Fruit fly (Drosophila melanogaster) whole organism, prepupa: Measurements from ENCODE around the gene TSG101.
A peak's percentile ranks its signal among the peaks of the same experiment; 100 is the strongest.

Source experiments
- Blimp-1 ChIP-seq: fragments of 200-800 bp; sonication (Bioruptor generic); optimal IDR thresholded peaks from 3 replicates; lab custom pipeline; 2017; ENCODE audit warnings: missing biosample characterization, missing genetic modification characterization, mild to moderate bottlenecking, moderate library complexity, missing genetic modification reagents
- CG10669 ChIP-seq: fragments of 200-800 bp; sonication (Bioruptor generic); optimal IDR thresholded peaks from 3 replicates; lab custom pipeline; 2018; ENCODE audit warnings: missing biosample characterization, mild to moderate bottlenecking, missing genetic modification characterization, moderate library complexity
- CG11762 ChIP-seq: fragments of 200-800 bp; sonication (Bioruptor generic); optimal IDR thresholded peaks from 3 replicates; lab custom pipeline; 2016; ENCODE audit warnings: missing biosample characterization, missing genetic modification characterization; ENCODE audit not compliant: insufficient read depth
- CG11902 ChIP-seq: fragments of 200-800 bp; sonication (Bioruptor generic); optimal IDR thresholded peaks from 3 replicates; lab custom pipeline; 2016; ENCODE audit warnings: missing biosample characterization, missing genetic modification characterization
- CG15336 ChIP-seq: fragments of 200-800 bp; sonication (Bioruptor generic); IDR thresholded peaks from 2 replicates; pipeline ENCODE4 v1.3.6; 2022; ENCODE audit warnings: missing biosample characterization, missing genetic modification characterization
- CG1621 ChIP-seq: fragments of 200-800 bp; sonication (Bioruptor generic); optimal IDR thresholded peaks from 3 replicates; lab custom pipeline; 2018; ENCODE audit warnings: missing biosample characterization, mild to moderate bottlenecking, missing genetic modification characterization
- CG16779 ChIP-seq: fragments of 200-800 bp; sonication (Bioruptor generic); optimal IDR thresholded peaks from 3 replicates; lab custom pipeline; 2017; ENCODE audit warnings: missing biosample characterization, mild to moderate bottlenecking, missing genetic modification characterization
- CG3032 ChIP-seq: fragments of 200-800 bp; optimal IDR thresholded peaks from 2 replicates; lab custom pipeline; 2019; ENCODE audit warnings: missing biosample characterization, mild to moderate bottlenecking, missing genetic modification characterization, moderate library complexity
- CG31627 ChIP-seq: fragments of 200-800 bp; sonication (Bioruptor generic); optimal IDR thresholded peaks from 3 replicates; lab custom pipeline; 2016; ENCODE audit warnings: missing biosample characterization, missing genetic modification characterization
- CG32006 ChIP-seq: fragments of 200-800 bp; sonication (Bioruptor generic); optimal IDR thresholded peaks from 3 replicates; lab custom pipeline; 2017; ENCODE audit warnings: missing biosample characterization, mild to moderate bottlenecking, missing genetic modification characterization
- CG34406 ChIP-seq: fragments of 200-800 bp; sonication (Bioruptor generic); optimal IDR thresholded peaks from 3 replicates; lab custom pipeline; 2016; ENCODE audit warnings: missing biosample characterization, missing genetic modification characterization
- CG3919 ChIP-seq: fragments of 200-800 bp; sonication (Bioruptor generic); optimal IDR thresholded peaks from 3 replicates; lab custom pipeline; 2016; ENCODE audit warnings: missing biosample characterization, missing genetic modification characterization
- CG4318 ChIP-seq: fragments of 200-800 bp; sonication (Bioruptor generic); optimal IDR thresholded peaks from 3 replicates; lab custom pipeline; 2017; ENCODE audit warnings: missing biosample characterization, mild to moderate bottlenecking, missing genetic modification characterization
- CG6163 ChIP-seq: fragments of 200-800 bp; sonication (Bioruptor generic); IDR thresholded peaks from 3 replicates; pipeline ENCODE4 v1.3.6; 2022; ENCODE audit warnings: missing biosample characterization, missing genetic modification characterization
- CG6276 ChIP-seq: fragments of 200-800 bp; sonication (Bioruptor generic); optimal IDR thresholded peaks from 2 replicates; lab custom pipeline; 2017; ENCODE audit warnings: missing biosample characterization, mild to moderate bottlenecking, missing genetic modification characterization
- CG6808 ChIP-seq: fragments of 200-800 bp; sonication (Bioruptor generic); optimal IDR thresholded peaks from 3 replicates; lab custom pipeline; 2017; ENCODE audit warnings: missing biosample characterization, missing genetic modification characterization, mild to moderate bottlenecking, moderate library complexity, missing genetic modification reagents
- CG6854 ChIP-seq: fragments of 200-800 bp; sonication (Bioruptor generic); optimal IDR thresholded peaks from 2 replicates; lab custom pipeline; 2017; ENCODE audit warnings: missing biosample characterization, mild to moderate bottlenecking, missing genetic modification characterization
- CG7368 ChIP-seq: fragments of 200-800 bp; sonication (Bioruptor generic); optimal IDR thresholded peaks from 3 replicates; lab custom pipeline; 2016; ENCODE audit warnings: missing biosample characterization, missing genetic modification characterization
- CG8319 ChIP-seq: fragments of 200-800 bp; sonication (Bioruptor generic); optimal IDR thresholded peaks from 3 replicates; lab custom pipeline; 2016; ENCODE audit warnings: missing biosample characterization, missing genetic modification characterization
- CG8632 ChIP-seq: fragments of 200-800 bp; sonication (Bioruptor generic); optimal IDR thresholded peaks from 3 replicates; lab custom pipeline; 2016; ENCODE audit warnings: missing biosample characterization, missing genetic modification characterization
- CG9139 ChIP-seq: fragments of 200-800 bp; sonication (Bioruptor generic); optimal IDR thresholded peaks from 3 replicates; lab custom pipeline; 2017; ENCODE audit warnings: missing biosample characterization, mild to moderate bottlenecking, missing genetic modification characterization
- Eip75B ChIP-seq: fragments of 200-800 bp; sonication (Bioruptor generic); optimal IDR thresholded peaks from 3 replicates; lab custom pipeline; 2016; ENCODE audit warnings: missing biosample characterization, missing genetic modification characterization
- Eip93F ChIP-seq: fragments of 200-800 bp; sonication (Bioruptor generic); optimal IDR thresholded peaks from 2 replicates; lab custom pipeline; 2016; ENCODE audit warnings: missing biosample characterization, mild to moderate bottlenecking, missing genetic modification characterization
- Ets21C ChIP-seq: fragments of 200-800 bp; sonication (Bioruptor generic); optimal IDR thresholded peaks from 3 replicates; lab custom pipeline; 2016; ENCODE audit warnings: missing biosample characterization, missing genetic modification characterization
- Ets96B ChIP-seq: fragments of 200-800 bp; optimal IDR thresholded peaks from 2 replicates; lab custom pipeline; 2019; ENCODE audit warnings: missing biosample characterization, mild to moderate bottlenecking, missing genetic modification characterization, moderate library complexity
- Gug ChIP-seq: fragments of 200-800 bp; sonication (Bioruptor generic); IDR thresholded peaks from 2 replicates; pipeline ENCODE4 v1.3.6; 2022; ENCODE audit warnings: missing biosample characterization, missing genetic modification characterization
- Hr39 ChIP-seq: fragments of 200-800 bp; sonication (Bioruptor generic); optimal IDR thresholded peaks from 2 replicates; lab custom pipeline; 2016; ENCODE audit warnings: missing biosample characterization, missing genetic modification characterization
- Lpt ChIP-seq: fragments of 200-800 bp; sonication (Bioruptor generic); optimal IDR thresholded peaks from 3 replicates; lab custom pipeline; 2016; ENCODE audit warnings: missing biosample characterization, missing genetic modification characterization
- Met ChIP-seq: fragments of 200-800 bp; sonication (Bioruptor generic); optimal IDR thresholded peaks from 3 replicates; lab custom pipeline; 2016; ENCODE audit warnings: missing biosample characterization, missing genetic modification characterization
- OdsH ChIP-seq: fragments of 200-800 bp; sonication (Bioruptor generic); optimal IDR thresholded peaks from 3 replicates; lab custom pipeline; 2016; ENCODE audit warnings: missing biosample characterization, missing genetic modification characterization
- Smox ChIP-seq: fragments of 200-800 bp; sonication (Bioruptor generic); optimal IDR thresholded peaks from 3 replicates; lab custom pipeline; 2016; ENCODE audit warnings: missing biosample characterization, missing genetic modification characterization
- Sox102F ChIP-seq: fragments of 200-800 bp; sonication (Bioruptor generic); optimal IDR thresholded peaks from 2 replicates; lab custom pipeline; 2016; ENCODE audit warnings: missing biosample characterization, mild to moderate bottlenecking, missing genetic modification characterization
- Sox14 ChIP-seq: fragments of 200-800 bp; sonication (Bioruptor generic); optimal IDR thresholded peaks from 3 replicates; lab custom pipeline; 2016; ENCODE audit warnings: missing biosample characterization, missing genetic modification characterization
- Sox15 ChIP-seq: fragments of 200-800 bp; sonication (Bioruptor generic); optimal IDR thresholded peaks from 3 replicates; lab custom pipeline; 2016; ENCODE audit warnings: missing biosample characterization, missing genetic modification characterization
- achi ChIP-seq: fragments of 200-800 bp; sonication (Bioruptor generic); optimal IDR thresholded peaks from 3 replicates; lab custom pipeline; 2016; ENCODE audit warnings: missing biosample characterization, missing genetic modification characterization
- acj6 ChIP-seq: fragments of 200-800 bp; sonication (Bioruptor generic); optimal IDR thresholded peaks from 3 replicates; lab custom pipeline; 2016; ENCODE audit warnings: missing biosample characterization, missing genetic modification characterization
- cyc ChIP-seq: fragments of 200-800 bp; sonication (Bioruptor generic); optimal IDR thresholded peaks from 3 replicates; lab custom pipeline; 2016; ENCODE audit warnings: missing biosample characterization, missing genetic modification characterization
- dac ChIP-seq: fragments of 200-800 bp; sonication (Bioruptor generic); optimal IDR thresholded peaks from 2 replicates; lab custom pipeline; 2017; ENCODE audit warnings: missing biosample characterization, mild to moderate bottlenecking, missing genetic modification characterization
- dsx ChIP-seq: fragments of 200-800 bp; optimal IDR thresholded peaks from 3 replicates; lab custom pipeline; 2019; ENCODE audit warnings: missing biosample characterization, mild to moderate bottlenecking, missing genetic modification characterization, moderate library complexity; ENCODE audit not compliant: poor library complexity, severe bottlenecking
- eg ChIP-seq: fragments of 200-800 bp; sonication (Bioruptor generic); IDR thresholded peaks from 3 replicates; pipeline ENCODE4 v1.3.6; 2022; ENCODE audit warnings: missing biosample characterization, missing genetic modification characterization
- esn ChIP-seq: fragments of 200-800 bp; sonication (Bioruptor generic); optimal IDR thresholded peaks from 2 replicates; lab custom pipeline; 2016; ENCODE audit warnings: missing biosample characterization, mild to moderate bottlenecking, missing genetic modification characterization, moderate library complexity
- fd85E ChIP-seq: fragments of 200-800 bp; sonication (Bioruptor generic); optimal IDR thresholded peaks from 3 replicates; lab custom pipeline; 2016; ENCODE audit warnings: missing biosample characterization, missing genetic modification characterization
- fkh ChIP-seq: fragments of 200-800 bp; sonication (Bioruptor generic); optimal IDR thresholded peaks from 3 replicates; lab custom pipeline; 2017; ENCODE audit warnings: missing biosample characterization, mild to moderate bottlenecking, missing genetic modification characterization, moderate library complexity
- lz ChIP-seq: fragments of 200-800 bp; sonication (Bioruptor generic); optimal IDR thresholded peaks from 3 replicates; lab custom pipeline; 2016; ENCODE audit warnings: missing biosample characterization, missing genetic modification characterization
- net ChIP-seq: fragments of 200-800 bp; sonication (Bioruptor generic); optimal IDR thresholded peaks from 3 replicates; lab custom pipeline; 2016; ENCODE audit warnings: missing biosample characterization, missing genetic modification characterization
- pdm3 ChIP-seq: fragments of 200-800 bp; sonication (Bioruptor generic); optimal IDR thresholded peaks from 3 replicates; lab custom pipeline; 2016; ENCODE audit warnings: missing biosample characterization, missing genetic modification characterization
- salr ChIP-seq, 2 experiments: fragments of 200-800 bp; sonication (Bioruptor generic); optimal IDR thresholded peaks; 3 replicates each; lab custom pipeline; 2016 to 2018; ENCODE audit warnings: missing biosample characterization in 2 of 2, missing genetic modification characterization in 2 of 2, mild to moderate bottlenecking in 1 of 2
- ss ChIP-seq, 2 experiments: fragments of 200-800 bp; sonication (Bioruptor generic); optimal IDR thresholded peaks; 2 replicates in 1 of 2; 3 replicates in 1 of 2; lab custom pipeline; 2017 to 2018; ENCODE audit warnings: mild to moderate bottlenecking in 2 of 2, missing biosample characterization in 2 of 2, missing genetic modification characterization in 2 of 2, moderate library complexity in 1 of 2
- svp ChIP-seq: fragments of 200-800 bp; sonication (Bioruptor generic); peaks from one replicate; lab custom pipeline; 2016; ENCODE audit warnings: missing biosample characterization, missing genetic modification characterization
- topi ChIP-seq: fragments of 200-800 bp; sonication (Bioruptor generic); optimal IDR thresholded peaks from 3 replicates; lab custom pipeline; 2016; ENCODE audit warnings: missing biosample characterization, missing genetic modification characterization
- vri ChIP-seq: fragments of 200-800 bp; sonication (Bioruptor generic); optimal IDR thresholded peaks from 3 replicates; lab custom pipeline; 2016; ENCODE audit warnings: missing biosample characterization, mild to moderate bottlenecking, missing genetic modification characterization

The TSG101 gene

DNA sequence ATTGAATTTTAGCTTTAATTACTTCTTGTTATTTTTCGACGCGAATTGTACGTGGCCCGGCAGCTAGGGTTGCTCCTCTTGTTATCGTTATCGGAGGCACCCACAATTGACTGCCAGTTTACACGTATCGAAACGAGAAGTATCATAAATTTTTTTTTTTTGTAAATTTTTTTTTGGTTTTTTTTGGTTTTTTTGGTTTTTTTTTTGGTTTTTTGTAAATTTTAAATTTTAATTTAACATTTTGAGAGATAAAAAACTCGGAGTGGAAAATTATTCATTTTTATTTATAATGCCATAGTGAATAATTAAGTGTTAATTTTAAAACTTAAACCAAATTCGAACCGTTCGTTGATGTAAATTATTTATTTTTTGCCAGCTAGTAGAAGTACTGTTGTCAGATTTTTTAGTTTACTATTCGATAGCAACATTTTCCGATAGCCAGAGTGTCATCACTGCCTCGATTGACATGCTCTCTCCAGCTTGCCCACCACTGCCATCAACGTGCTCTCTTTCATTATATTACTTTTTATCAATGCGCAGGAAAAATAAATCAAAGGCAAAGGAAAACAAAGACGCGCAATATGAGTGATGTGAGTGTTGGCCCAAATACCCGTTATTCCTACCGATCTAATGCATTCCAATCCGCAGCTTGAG is 3.0 kb downstream of the TSG101 start, which contains the start of the genes kud and Zcchc7:
Gene kud (minus strand): TSS at position 72 of the 654 bp plus-strand sequence.
Gene Zcchc7 (plus strand): TSS at position 467 of the 654 bp plus-strand sequence.
- TF ChIP-seq Blimp-1 (peak; percentile 49), Hr39 (GFP tag; lab: Kevin White, UChicago) (no peak), CG9139 (GFP tag; lab: Kevin White, UChicago) (no peak), CG11762 (peak; percentile 48), acj6 (GFP tag; lab: Kevin White, UChicago) (peak; percentile 73), topi (GFP tag; lab: Kevin White, UChicago) (no peak), CG4318 (GFP tag; lab: Kevin White, UChicago) (no peak), Sox15 (GFP tag; lab: Kevin White, UChicago) (peak; percentile 42), CG31627 (peak; percentile 70), salr (GFP tag; optimal IDR thresholded peaks at IDR 0.05; lab: Kevin White, UChicago) (no peak), Lpt (GFP tag; lab: Kevin White, UChicago) (no peak), dac (no peak), net (GFP tag; lab: Kevin White, UChicago) (no peak), fkh (GFP tag; lab: Kevin White, UChicago) (no peak), Ets21C (GFP tag; lab: Kevin White, UChicago) (no peak), CG6808 (GFP tag; lab: Kevin White, UChicago) (no peak), CG1621 (tag; lab: Kevin White, UChicago) (no peak), CG32006 (GFP tag; lab: Kevin White, UChicago) (no peak), CG6854 (GFP tag; lab: Kevin White, UChicago) (no peak), Eip93F (GFP tag; lab: Kevin White, UChicago) (no peak), Smox (GFP tag; lab: Kevin White, UChicago) (no peak), CG8319 (GFP tag; lab: Kevin White, UChicago) (no peak), CG34406 (no peak), CG11902 (no peak), CG3919 (GFP tag; lab: Kevin White, UChicago) (peak; percentile 51), pdm3 (GFP tag; lab: Kevin White, UChicago) (no peak), Met (no peak), CG10669 (no peak), CG16779 (tag; lab: Kevin White, UChicago) (no peak), fd85E (GFP tag; lab: Kevin White, UChicago) (no peak), dsx (GFP tag; lab: Kevin White, UChicago) (peak; percentile 87), CG8632 (no peak), Sox14 (GFP tag; lab: Kevin White, UChicago) (peak; percentile 73), ss (GFP tag; optimal IDR thresholded peaks at IDR 0.05; lab: Kevin White, UChicago) (no peak), Eip75B (GFP tag; lab: Kevin White, UChicago) (no peak), Ets96B (peak; percentile 66), CG15336 (GFP tag; lab: Robert Waterston, UW) (0 out of 2 replicates have a peak, but pooled peaks have one; percentile 7), esn (GFP tag; lab: Kevin White, UChicago) (peak; percentile 71), Sox102F (GFP tag; lab: Kevin White, UChicago) (no peak), eg (GFP tag; lab: Robert Waterston, UW) (no peak; the same call in 2 of the 3 replicates), OdsH (GFP tag; lab: Kevin White, UChicago) (no peak), achi (GFP tag; lab: Kevin White, UChicago) (no peak), vri (GFP tag; lab: Kevin White, UChicago) (no peak), Gug (GFP tag; lab: Robert Waterston, UW) (peak; percentile 37; the same call in 1 of the 2 replicates), CG6163 (no peak), svp (no peak), CG6276 (GFP tag; lab: Kevin White, UChicago) (no peak), CG7368 (no peak), lz (GFP tag; lab: Kevin White, UChicago) (peak; percentile 78), CG3032 (tag; lab: Kevin White, UChicago) (peak; percentile 77), cyc (GFP tag; lab: Kevin White, UChicago) (peak; percentile 66)
